Fruit fly (Drosophila melanogaster): ENCODE results near the gene tos.

tos gene

dm6 chr2L:18693877-18694723 lies 12.2 kb upstream of the tos start (continued):
- TF ChIP-seq CG7987 (GFP tag; optimal IDR thresholded peaks at IDR 0.05) (peak; percentile 75), D19A (tag; optimal IDR thresholded peaks at IDR 0.05) (peak; percentile 90), pum (GFP tag; optimal IDR thresholded peaks at IDR 0.05) (peak; percentile 27), TFAM (GFP tag; optimal IDR thresholded peaks at IDR 0.05) (peak; percentile 10), nmo (GFP tag; optimal IDR thresholded peaks at IDR 0.05) (peak; percentile 9), CG6854 (GFP tag; optimal IDR thresholded peaks at IDR 0.05) (peak; percentile 2), Usf (GFP tag; optimal IDR thresholded peaks at IDR 0.05) (no peak), lmd (GFP tag; IDR thresholded peaks at IDR 0.05) (peak; percentile 55), ftz-f1 (GFP tag; optimal IDR thresholded peaks at IDR 0.05) (peak; percentile 97), phol (tag; optimal IDR thresholded peaks at IDR 0.05) (peak; percentile 66), CG9215 (GFP tag; IDR thresholded peaks at IDR 0.05) (no peak), CG13287 (GFP tag; IDR thresholded peaks at IDR 0.05; ENCODE audit: partially characterized antibody) (no peak), pzg (GFP tag; optimal IDR thresholded peaks at IDR 0.05) (no peak), Doc3 (GFP tag; IDR thresholded peaks at IDR 0.05; ENCODE audit: partially characterized antibody) (no peak), slp2 (GFP tag; optimal IDR thresholded peaks at IDR 0.05) (peak; percentile 36), otp (GFP tag; IDR thresholded peaks at IDR 0.05) (no peak; the same call in 2 of the 3 replicates), CG31388 (GFP tag; optimal IDR thresholded peaks at IDR 0.05) (peak; percentile 35), CG8290 (GFP tag; optimal IDR thresholded peaks at IDR 0.05) (peak; percentile 24), CG8290 (tag; optimal IDR thresholded peaks at IDR 0.05) (peak in 1 of 2 experiments; percentile 60), Ravus (GFP tag; IDR thresholded peaks at IDR 0.05) (no peak), sd (tag; optimal IDR thresholded peaks at IDR 0.05) (peak; percentile 80), CG33213 (GFP tag; optimal IDR thresholded peaks at IDR 0.05) (peak; percentile 44), hth (optimal IDR thresholded peaks at IDR 0.05) (no peak), CG1603 (tag; optimal IDR thresholded peaks at IDR 0.05) (peak; percentile 59), pros (GFP tag; optimal IDR thresholded peaks at IDR 0.05) (no peak), eve (GFP tag; optimal IDR thresholded peaks at IDR 0.05) (no peak), dmrt11E (tag; optimal IDR thresholded peaks at IDR 0.05) (no peak), ind (GFP tag; optimal IDR thresholded peaks at IDR 0.05) (peak; percentile 66), zen2 (GFP tag; IDR thresholded peaks at IDR 0.05; ENCODE audit: partially characterized antibody) (no peak), CG18476 (GFP tag; optimal IDR thresholded peaks at IDR 0.05) (peak; percentile 15), jigr1 (GFP tag; IDR thresholded peaks at IDR 0.05) (no peak), Rfx (GFP tag; IDR thresholded peaks at IDR 0.05) (peak; percentile 80), CG18599 (GFP tag; optimal IDR thresholded peaks at IDR 0.05) (peak; percentile 71), Neu2 (GFP tag; optimal IDR thresholded peaks at IDR 0.05; ENCODE audit: borderline replicate concordance) (no peak), ttk (GFP tag; IDR thresholded peaks at IDR 0.05) (no peak), cato (GFP tag; optimal IDR thresholded peaks at IDR 0.05; ENCODE audit: borderline replicate concordance) (peak; percentile 2), CG9437 (GFP tag; optimal IDR thresholded peaks at IDR 0.05) (peak; percentile 58), Spps (tag; optimal IDR thresholded peaks at IDR 0.05) (no peak), CG13624 (GFP tag; optimal IDR thresholded peaks at IDR 0.05) (peak; percentile 90), lbe (GFP tag; optimal IDR thresholded peaks at IDR 0.05) (no peak), Dref (GFP tag; IDR thresholded peaks at IDR 0.05) (no peak), hbn (GFP tag; IDR thresholded peaks at IDR 0.05; ENCODE audit: partially characterized antibody) (no peak), CG14860 (GFP tag; IDR thresholded peaks at IDR 0.05; ENCODE audit: partially characterized antibody) (no peak), CG17385 (GFP tag; optimal IDR thresholded peaks at IDR 0.05) (peak; percentile 97), CG1647 (GFP tag; optimal IDR thresholded peaks at IDR 0.05) (peak; percentile 58), emc (GFP tag; optimal IDR thresholded peaks at IDR 0.05) (no peak), zfh2 (GFP tag; optimal IDR thresholded peaks at IDR 0.05) (peak; percentile 58), repo (GFP tag; optimal IDR thresholded peaks at IDR 0.05) (peak; percentile 37), salm (tag; optimal IDR thresholded peaks at IDR 0.05) (peak; percentile 3)

Measured in whole organism, embryonic.